Worm (Caenorhabditis elegans) whole organism, L4/young adult: ENCODE data around the gene clec-182.

Experiments used
- dao-5 ChIP-seq: sonication (generic microtip); optimal IDR thresholded peaks from 2 replicates; lab custom pipeline; 2016; ENCODE audit warnings: missing genotype, missing genetic modification characterization, moderate library complexity, missing compliant biosample characterization
- him-1 ChIP-seq: sonication (generic microtip); optimal IDR thresholded peaks from 2 replicates; lab custom pipeline; 2016; ENCODE audit warnings: missing genotype, missing genetic modification reagents, missing genetic modification characterization, missing compliant biosample characterization

- TF ChIP-seq him-1 (tag; lab: Kevin White, UChicago) (no peak), dao-5 (tag; lab: Kevin White, UChicago) (no peak)
These were observed 5.3 kb downstream of the clec-182 start, which contains the start of gene C33D9.3 for ce11 chrIV:8792808-8793207.
